Fruit fly (Drosophila melanogaster) whole organism, pupa: ENCODE measurements around the gene Sfp84E.
A peak's percentile ranks its signal among the peaks of the same experiment; 100 is the strongest.

Source experiments
- CG13204 ChIP-seq: fragments of 200-800 bp; sonication (Bioruptor generic); optimal IDR thresholded peaks from 2 replicates; lab custom pipeline; 2018; ENCODE audit warnings: missing biosample characterization, mild to moderate bottlenecking, missing genetic modification characterization, moderate library complexity
- CG4496 ChIP-seq: fragments of 200-800 bp; sonication (Bioruptor generic); IDR thresholded peaks from 3 replicates; pipeline ENCODE4 v1.3.6; 2022; ENCODE audit warnings: missing biosample characterization, missing genetic modification characterization
- CG8301 ChIP-seq: fragments of 200-800 bp; sonication (Bioruptor generic); optimal IDR thresholded peaks from 2 replicates; lab custom pipeline; 2018; ENCODE audit warnings: missing biosample characterization, mild to moderate bottlenecking, missing genetic modification characterization
- CG9948 ChIP-seq: fragments of 200-800 bp; sonication (Bioruptor generic); optimal IDR thresholded peaks from 2 replicates; lab custom pipeline; 2018; ENCODE audit warnings: missing biosample characterization, mild to moderate bottlenecking, missing genetic modification characterization, moderate library complexity
- EcR ChIP-seq: fragments of 200-800 bp; sonication (Bioruptor generic); optimal IDR thresholded peaks from 3 replicates; lab custom pipeline; 2019; ENCODE audit warnings: missing biosample characterization, missing genetic modification characterization, mild to moderate bottlenecking, moderate library complexity, missing genetic modification reagents
- Snoo ChIP-seq: fragments of 200-800 bp; sonication (Bioruptor generic); optimal IDR thresholded peaks from 3 replicates; lab custom pipeline; 2017; ENCODE audit warnings: missing biosample characterization, mild to moderate bottlenecking, missing genetic modification characterization, inconsistent platforms

DNA sequence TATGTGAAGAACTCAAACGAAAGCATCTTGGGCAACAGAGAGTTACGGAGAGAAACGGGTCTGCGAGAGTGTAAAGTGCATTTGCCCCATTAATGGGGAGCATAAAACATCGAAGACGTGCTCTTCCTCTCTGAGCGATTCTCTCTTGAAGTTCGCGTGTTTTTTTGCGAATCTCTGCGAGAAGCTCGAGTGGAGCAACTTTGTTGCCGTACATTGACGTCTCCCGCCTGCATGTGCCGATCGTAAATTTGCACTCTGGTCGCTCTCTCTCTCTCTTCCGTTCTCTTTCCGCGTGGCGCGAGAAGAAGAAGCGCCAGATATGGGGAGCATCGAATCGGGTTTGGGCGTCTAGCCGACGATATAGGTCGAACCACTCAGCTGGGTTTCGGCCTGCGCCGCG is 12.3 kb downstream of the Sfp84E start:
- TF ChIP-seq EcR (GFP tag; lab: Kevin White, UChicago) (peak; percentile 98), CG13204 (GFP tag; lab: Kevin White, UChicago) (peak; percentile 61), CG4496 (GFP tag; lab: Robert Waterston, UW) (peak; percentile 74; the same call in 2 of the 3 replicates), Snoo (tag; lab: Kevin White, UChicago) (no peak), CG8301 (tag; lab: Kevin White, UChicago) (no peak), CG9948 (no peak)
